Fruit fly (Drosophila melanogaster) Kc167 (cell line): ENCODE results near the gene CG42446.

Source experiments
- Myc ChIP-seq: fragments of >200 bp; optimal IDR thresholded peaks from 2 replicates; lab custom pipeline; 2017; ENCODE audit warnings: missing external identifiers
- Sin3A ChIP-seq: fragments of >200 bp; optimal IDR thresholded peaks from 2 replicates; lab custom pipeline; 2018; ENCODE audit warnings: missing external identifiers
- h ChIP-seq: fragments of >200 bp; optimal IDR thresholded peaks from 3 replicates; lab custom pipeline; 2018; ENCODE audit warnings: missing external identifiers
- insv ChIP-seq: fragments of >200 bp; optimal IDR thresholded peaks from 3 replicates; lab custom pipeline; 2018; ENCODE audit warnings: missing external identifiers
- psq ChIP-seq: fragments of >200 bp; optimal IDR thresholded peaks from 2 replicates; lab custom pipeline; 2017; ENCODE audit warnings: missing external identifiers
- ttk ChIP-seq: sonication (Bioruptor generic); optimal IDR thresholded peaks from 2 replicates; lab custom pipeline; 2017; ENCODE audit warnings: missing external identifiers

DNA sequence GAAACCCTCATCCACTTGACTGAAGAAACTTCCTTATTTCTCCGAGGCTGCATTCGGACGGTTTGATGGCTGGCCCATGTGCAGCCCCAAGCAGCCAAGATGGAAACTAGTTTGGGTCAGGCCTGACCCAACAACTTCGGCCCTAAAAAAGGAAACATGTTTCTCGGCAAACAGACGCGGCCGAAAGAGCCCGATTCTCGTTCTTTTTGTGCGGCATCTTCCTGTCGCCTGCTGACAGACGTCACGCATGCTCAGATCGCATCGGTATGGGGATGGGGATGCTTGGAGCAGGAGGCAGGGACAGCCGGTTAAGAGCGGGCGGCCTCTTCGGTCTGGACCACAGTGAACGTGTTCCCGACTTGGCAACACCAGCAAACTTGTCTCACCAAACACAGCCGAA lies 43.2 kb downstream of the CG42446 start:
- no peak for TF ChIP-seq insv (lab: Kevin White, UChicago)
- TF ChIP-seq psq (lab: Kevin White, UChicago) = no peak
- TF ChIP-seq ttk (lab: Kevin White, UChicago) = no peak
- no peak for TF ChIP-seq h (lab: Kevin White, UChicago)
- TF ChIP-seq Sin3A (lab: Kevin White, UChicago) = no peak
- no peak for TF ChIP-seq Myc (lab: Kevin White, UChicago)
